Worm (Caenorhabditis elegans): Measurements from ENCODE around the gene spig-5.

spig-5 gene

DNA sequence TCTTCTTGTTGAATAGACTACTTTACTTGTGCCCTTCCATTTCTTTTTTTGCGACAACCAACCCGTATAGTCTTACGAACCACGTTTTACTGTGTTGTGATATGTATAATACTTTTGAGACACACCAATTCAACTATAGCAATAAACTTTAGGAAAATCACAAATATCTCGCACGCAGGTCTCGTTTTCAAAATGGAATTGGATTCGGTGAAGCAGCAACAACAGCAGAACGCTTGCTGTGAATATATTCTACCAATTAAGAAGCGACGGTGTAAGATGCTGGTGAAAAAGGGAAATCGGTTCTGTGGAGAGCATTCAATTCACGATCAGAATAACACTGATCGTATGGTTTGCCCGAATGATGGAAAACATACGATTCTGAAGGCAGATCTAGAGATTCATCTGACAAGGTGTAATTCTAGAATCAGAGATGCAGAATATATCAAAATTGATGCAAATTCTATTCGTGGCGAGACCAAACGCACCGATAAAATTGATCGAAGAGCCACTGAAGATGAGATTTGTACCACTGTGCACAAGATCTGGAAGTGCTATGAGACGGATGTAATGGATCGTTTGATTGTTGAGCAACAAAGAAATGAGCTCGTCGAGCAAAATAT lies 46.1 kb downstream of the spig-5 start, which contains the start of gene Y49A3A.3:
Gene Y49A3A.3 (plus strand): TSS at position 153 of the 620 bp plus-strand sequence.
- TF ChIP-seq elt-2 (tag; optimal IDR thresholded peaks at IDR 0.05) (peak; percentile 48), ceh-28 (tag; optimal IDR thresholded peaks at IDR 0.05) (no peak), ztf-11 (tag; optimal IDR thresholded peaks at IDR 0.05) (no peak), lsy-12 (tag; optimal IDR thresholded peaks at IDR 0.05) (peak; percentile 40), skn-1 (tag; optimal IDR thresholded peaks at IDR 0.05) (no peak), pqm-1 (tag; optimal IDR thresholded peaks at IDR 0.05) (peak; percentile 39), hmg-11 (tag; optimal IDR thresholded peaks at IDR 0.05) (no peak), nhr-23 (tag; optimal IDR thresholded peaks at IDR 0.05) (no peak), sea-2 (GFP tag; optimal IDR thresholded peaks at IDR 0.05) (no peak), nhr-76 (tag; optimal IDR thresholded peaks at IDR 0.05) (no peak), aly-2 (tag; optimal IDR thresholded peaks at IDR 0.05) (peak; percentile 95), R02D3.7 (tag; optimal IDR thresholded peaks at IDR 0.05) (no peak), nfya-1 (tag; optimal IDR thresholded peaks at IDR 0.05; ENCODE audit: insufficient read depth) (no peak), ceh-9 (tag; optimal IDR thresholded peaks at IDR 0.05) (no peak), fkh-2 (tag; optimal IDR thresholded peaks at IDR 0.05) (no peak), tbx-2 (tag; optimal IDR thresholded peaks at IDR 0.05) (peak; percentile 53), mdl-1 (tag; optimal IDR thresholded peaks at IDR 0.05) (no peak), eor-1 (tag; optimal IDR thresholded peaks at IDR 0.05) (no peak), ztf-4 (tag; optimal IDR thresholded peaks at IDR 0.05) (no peak), nhr-28 (tag; optimal IDR thresholded peaks at IDR 0.05) (no peak), fos-1 (tag; optimal IDR thresholded peaks at IDR 0.05) (no peak), nhr-43 (tag; optimal IDR thresholded peaks at IDR 0.05; ENCODE audit: poor library complexity, severe bottlenecking) (peak; percentile 69), elt-3 (tag; optimal IDR thresholded peaks at IDR 0.05) (peak in 1 of 3 experiments; percentile 57), nhr-12 (tag; optimal IDR thresholded peaks at IDR 0.05) (no peak), unc-39 (tag; optimal IDR thresholded peaks at IDR 0.05) (no peak), ceh-16 (tag; optimal IDR thresholded peaks at IDR 0.05) (no peak), nhr-237 (tag; optimal IDR thresholded peaks at IDR 0.05) (no peak), egl-5 (tag; optimal IDR thresholded peaks at IDR 0.05) (no peak), jun-1 (tag; optimal IDR thresholded peaks at IDR 0.05) (peak; percentile 41), fkh-10 (GFP tag; optimal IDR thresholded peaks at IDR 0.05) (no peak), pha-4 (tag; optimal IDR thresholded peaks at IDR 0.05) (no peak), ZK546.5 (tag; optimal IDR thresholded peaks at IDR 0.05) (no peak), unc-62 (GFP tag; optimal IDR thresholded peaks at IDR 0.05) (no peak), ama-1 (optimal IDR thresholded peaks at IDR 0.05) (peak; percentile 66), lin-39 (tag; optimal IDR thresholded peaks at IDR 0.05) (no peak), mml-1 (tag; optimal IDR thresholded peaks at IDR 0.05) (no peak), zag-1 (tag; optimal IDR thresholded peaks at IDR 0.05) (no peak), egl-27 (tag; optimal IDR thresholded peaks at IDR 0.05) (no peak), snpc-4 (tag; optimal IDR thresholded peaks at IDR 0.05) (no peak), elt-1 (tag; optimal IDR thresholded peaks at IDR 0.05) (no peak), lin-15B (tag; optimal IDR thresholded peaks at IDR 0.05) (no peak), ceh-82 (tag; optimal IDR thresholded peaks at IDR 0.05) (peak; percentile 9), nhr-77 (tag; optimal IDR thresholded peaks at IDR 0.05) (peak; percentile 65), nhr-11 (tag; optimal IDR thresholded peaks at IDR 0.05) (no peak), nhr-25 (tag; optimal IDR thresholded peaks at IDR 0.05) (peak; percentile 49), daf-12 (tag; optimal IDR thresholded peaks at IDR 0.05) (no peak), nhr-67 (tag; optimal IDR thresholded peaks at IDR 0.05) (no peak)
